Fruit fly (Drosophila melanogaster): Measurements from ENCODE around the gene CG12990.

dm6 chrX:17698864-17699504, 27.3 kb upstream of the CG12990 start:
- TF ChIP-seq EcR (GFP tag; optimal IDR thresholded peaks at IDR 0.05) (peak; percentile 2), CG9948 (tag; optimal IDR thresholded peaks at IDR 0.05) (peak; percentile 84), CG14655 (GFP tag; optimal IDR thresholded peaks at IDR 0.05) (peak; percentile 90), Ets98B (GFP tag; IDR thresholded peaks at IDR 0.05) (peak; percentile 53), rn (GFP tag; IDR thresholded peaks at IDR 0.05) (0 out of 2 replicates have a peak, but pooled peaks have one; percentile 24), CG8159 (tag; optimal IDR thresholded peaks at IDR 0.05) (peak; percentile 90), CG15710 (tag; optimal IDR thresholded peaks at IDR 0.05) (peak; percentile 89), CG8301 (tag; optimal IDR thresholded peaks at IDR 0.05) (peak; percentile 88), Pif1A (GFP tag; optimal IDR thresholded peaks at IDR 0.05) (peak; percentile 90), CG13204 (GFP tag; optimal IDR thresholded peaks at IDR 0.05) (peak; percentile 36), CG32121 (GFP tag; IDR thresholded peaks at IDR 0.05) (peak; percentile 76), CG10348 (GFP tag; IDR thresholded peaks at IDR 0.05) (no peak)

All from whole organism, pupa.